Fruit fly (Drosophila melanogaster) whole organism, embryonic: ENCODE results near the gene PIG-B.

Experiments used
- Atf-2 ChIP-seq: fragments of 200-800 bp; sonication (Bioruptor generic); optimal IDR thresholded peaks from 2 replicates; lab custom pipeline; 2016; ENCODE audit warnings: missing biosample characterization, missing genetic modification characterization
- Blimp-1 ChIP-seq: fragments of 200-800 bp; sonication (Bioruptor generic); optimal IDR thresholded peaks from 3 replicates; lab custom pipeline; 2018; ENCODE audit warnings: missing biosample characterization, missing genetic modification characterization, mild to moderate bottlenecking, moderate library complexity, missing genetic modification reagents
- C15 ChIP-seq: fragments of 200-800 bp; sonication (Bioruptor generic); IDR thresholded peaks from 3 replicates; pipeline ENCODE4 v1.3.6; 2022; ENCODE audit warnings: missing biosample characterization, missing genetic modification characterization
- CG10543 ChIP-seq: fragments of 200-800 bp; sonication (Bioruptor generic); optimal IDR thresholded peaks from 3 replicates; lab custom pipeline; 2017; ENCODE audit warnings: missing biosample characterization, mild to moderate bottlenecking, missing genetic modification characterization, moderate library complexity
- CG10979 ChIP-seq: fragments of 200-800 bp; sonication (Bioruptor generic); optimal IDR thresholded peaks from 2 replicates; lab custom pipeline; 2018; ENCODE audit warnings: missing biosample characterization, mild to moderate bottlenecking, missing genetic modification characterization, moderate library complexity
- CG11695 ChIP-seq: fragments of 200-800 bp; sonication (Bioruptor generic); IDR thresholded peaks from 3 replicates; pipeline ENCODE4 v1.3.6; 2022; ENCODE audit warnings: missing biosample characterization, missing genetic modification characterization
- CG12071 ChIP-seq: fragments of 200-800 bp; sonication (Bioruptor generic); optimal IDR thresholded peaks from 3 replicates; lab custom pipeline; 2018; ENCODE audit warnings: missing biosample characterization, mild to moderate bottlenecking, missing genetic modification characterization
- CG12104 ChIP-seq: fragments of 200-800 bp; sonication (Bioruptor generic); optimal IDR thresholded peaks from 3 replicates; lab custom pipeline; 2016; ENCODE audit warnings: missing biosample characterization, missing genetic modification characterization
- CG12155 ChIP-seq: fragments of 200-800 bp; sonication (Bioruptor generic); optimal IDR thresholded peaks from 3 replicates; lab custom pipeline; 2016; ENCODE audit warnings: missing biosample characterization, missing genetic modification characterization
- CG1233 ChIP-seq: fragments of 200-800 bp; sonication (Bioruptor generic); optimal IDR thresholded peaks from 4 replicates; lab custom pipeline; 2018; ENCODE audit warnings: missing biosample characterization, mild to moderate bottlenecking, missing genetic modification characterization
- CG12391 ChIP-seq: fragments of 200-800 bp; sonication (Bioruptor generic); optimal IDR thresholded peaks from 3 replicates; lab custom pipeline; 2018; ENCODE audit warnings: missing biosample characterization, mild to moderate bottlenecking, missing genetic modification characterization, moderate library complexity
- CG14014 ChIP-seq: fragments of 200-800 bp; sonication (Bioruptor generic); IDR thresholded peaks from 2 replicates; pipeline ENCODE4 v1.3.6; 2022; ENCODE audit warnings: missing biosample characterization, missing genetic modification characterization
- CG16779 ChIP-seq: fragments of 200-800 bp; sonication (Bioruptor generic); IDR thresholded peaks from 2 replicates; pipeline ENCODE4 v1.3.6; 2022; ENCODE audit warnings: missing biosample characterization, missing genetic modification characterization
- CG17361 ChIP-seq: fragments of 200-800 bp; sonication (Bioruptor generic); IDR thresholded peaks from 3 replicates; pipeline ENCODE4 v1.3.6; 2022; ENCODE audit warnings: missing biosample characterization, missing genetic modification characterization
- CG17829 ChIP-seq: fragments of 200-800 bp; optimal IDR thresholded peaks from 2 replicates; lab custom pipeline; 2019; ENCODE audit warnings: missing biosample characterization, mild to moderate bottlenecking, missing genetic modification characterization, moderate library complexity
- CG2116 ChIP-seq: fragments of 200-800 bp; sonication (Bioruptor generic); optimal IDR thresholded peaks from 3 replicates; lab custom pipeline; 2018; ENCODE audit warnings: missing biosample characterization, mild to moderate bottlenecking, missing genetic modification characterization
- CG32767 ChIP-seq: fragments of 200-800 bp; sonication (Bioruptor generic); IDR thresholded peaks from 2 replicates; pipeline ENCODE4 v1.3.6; 2022; ENCODE audit warnings: missing biosample characterization, missing genetic modification characterization
- CG3407 ChIP-seq: fragments of 200-800 bp; sonication (Bioruptor generic); optimal IDR thresholded peaks from 2 replicates; lab custom pipeline; 2018; ENCODE audit warnings: missing biosample characterization, mild to moderate bottlenecking, missing genetic modification characterization
- CG34422 ChIP-seq: fragments of 200-800 bp; sonication (Bioruptor generic); IDR thresholded peaks from 3 replicates; pipeline ENCODE4 v1.3.6; 2022; ENCODE audit warnings: missing biosample characterization, missing genetic modification characterization
- CG6813 ChIP-seq: fragments of 200-800 bp; sonication (Bioruptor generic); optimal IDR thresholded peaks from 2 replicates; lab custom pipeline; 2017; ENCODE audit warnings: missing biosample characterization, missing genetic modification characterization, mild to moderate bottlenecking, moderate library complexity, missing genetic modification reagents
- CG8281 ChIP-seq: fragments of 200-800 bp; sonication (Bioruptor generic); optimal IDR thresholded peaks from 2 replicates; lab custom pipeline; 2018; ENCODE audit warnings: missing biosample characterization, mild to moderate bottlenecking, missing genetic modification characterization, moderate library complexity
- CG8388 ChIP-seq: fragments of 200-800 bp; sonication (Bioruptor generic); optimal IDR thresholded peaks from 2 replicates; lab custom pipeline; 2019; ENCODE audit warnings: missing biosample characterization, mild to moderate bottlenecking, missing genetic modification characterization, moderate library complexity
- CG8765 ChIP-seq: fragments of 200-800 bp; sonication (Bioruptor generic); IDR thresholded peaks from 2 replicates; pipeline ENCODE4 v1.3.6; 2022; ENCODE audit warnings: missing biosample characterization, missing genetic modification characterization
- Chrac-16 ChIP-seq: fragments of 200-800 bp; sonication (Bioruptor generic); optimal IDR thresholded peaks from 3 replicates; lab custom pipeline; 2016; ENCODE audit warnings: missing biosample characterization, missing genetic modification characterization
- Dbx ChIP-seq: fragments of 200-800 bp; sonication (Bioruptor generic); IDR thresholded peaks from 3 replicates; pipeline ENCODE4 v1.3.6; 2022; ENCODE audit warnings: missing biosample characterization, missing genetic modification characterization
- Dek ChIP-seq: fragments of 200-800 bp; sonication (Bioruptor generic); optimal IDR thresholded peaks from 3 replicates; lab custom pipeline; 2019; ENCODE audit warnings: missing biosample characterization, mild to moderate bottlenecking, missing genetic modification characterization, moderate library complexity
- GATAe ChIP-seq: fragments of 200-800 bp; sonication (Bioruptor generic); conservative IDR thresholded peaks from 2 replicates; pipeline ENCODE4 v1.3.6; 2022; ENCODE audit warnings: missing biosample characterization, missing genetic modification characterization
- Hand ChIP-seq: fragments of 200-800 bp; sonication (Bioruptor generic); optimal IDR thresholded peaks from 2 replicates; lab custom pipeline; 2017; ENCODE audit warnings: mild to moderate bottlenecking, missing biosample characterization, missing genetic modification reagents, missing genetic modification characterization
- MTF-1 ChIP-seq: fragments of 200-800 bp; sonication (Bioruptor generic); optimal IDR thresholded peaks from 2 replicates; lab custom pipeline; 2018; ENCODE audit warnings: missing biosample characterization, mild to moderate bottlenecking, missing genetic modification characterization, borderline replicate concordance
- Med ChIP-seq: fragments of 200-800 bp; sonication (Bioruptor generic); peaks from one replicate; lab custom pipeline; 2016; ENCODE audit warnings: missing biosample characterization, missing genetic modification characterization, mild to moderate bottlenecking, inconsistent platforms, moderate library complexity
- Poxn ChIP-seq: fragments of 200-800 bp; sonication (Bioruptor generic); IDR thresholded peaks from 2 replicates; pipeline ENCODE4 v1.3.6; 2022; ENCODE audit warnings: missing biosample characterization, missing genetic modification characterization
- Ravus ChIP-seq: fragments of 200-800 bp; sonication (Bioruptor generic); IDR thresholded peaks from 2 replicates; pipeline ENCODE4 v1.3.6; 2022; ENCODE audit warnings: missing biosample characterization, missing genetic modification characterization
- ab ChIP-seq: fragments of 200-800 bp; sonication (Bioruptor generic); optimal IDR thresholded peaks from 2 replicates; lab custom pipeline; 2016; ENCODE audit warnings: missing biosample characterization, missing genetic modification characterization
- abd-A ChIP-seq: fragments of 200-800 bp; sonication (Bioruptor generic); optimal IDR thresholded peaks from 3 replicates; lab custom pipeline; 2019; ENCODE audit warnings: missing biosample characterization, mild to moderate bottlenecking, missing genetic modification characterization, moderate library complexity
- aop ChIP-seq: fragments of 200-800 bp; sonication (Bioruptor generic); IDR thresholded peaks from 2 replicates; pipeline ENCODE4 v1.3.6; 2022; ENCODE audit warnings: missing biosample characterization, missing genetic modification characterization
- dpn ChIP-seq, 2 experiments: fragments of 200-800 bp; sonication (Bioruptor generic); optimal IDR thresholded peaks; 3 replicates each; lab custom pipeline; 2016; ENCODE audit warnings: missing biosample characterization in 2 of 2, missing genetic modification characterization in 2 of 2
- fd102C ChIP-seq: fragments of 200-800 bp; sonication (Bioruptor generic); optimal IDR thresholded peaks from 2 replicates; lab custom pipeline; 2018; ENCODE audit warnings: missing biosample characterization, mild to moderate bottlenecking, missing genetic modification characterization, moderate library complexity
- grau ChIP-seq: fragments of 200-800 bp; optimal IDR thresholded peaks from 3 replicates; lab custom pipeline; 2019; ENCODE audit warnings: missing biosample characterization, mild to moderate bottlenecking, missing genetic modification characterization, moderate library complexity
- h ChIP-seq: fragments of >200 bp; optimal IDR thresholded peaks from 2 replicates; lab custom pipeline; 2017
- hkb ChIP-seq, 2 experiments: fragments of 200-800 bp in 1 of 2; fragments of >200 bp in 1 of 2; sonication (Bioruptor generic) in 1 of 2; IDR thresholded peaks in 1 of 2; optimal IDR thresholded peaks in 1 of 2; 2 replicates each; pipeline versions ENCODE4 v1.3.6 to Lab custom; 2017 to 2022; ENCODE audit warnings: missing biosample characterization in 1 of 2, missing genetic modification characterization in 1 of 2
- kni ChIP-seq: fragments of 200-800 bp; sonication (Bioruptor generic); optimal IDR thresholded peaks from 3 replicates; lab custom pipeline; 2017; ENCODE audit warnings: mild to moderate bottlenecking, missing biosample characterization, missing genetic modification reagents, missing genetic modification characterization
- lbe ChIP-seq: fragments of 200-800 bp; sonication (Bioruptor generic); optimal IDR thresholded peaks from 2 replicates; lab custom pipeline; 2016; ENCODE audit warnings: missing biosample characterization, mild to moderate bottlenecking, missing genetic modification characterization
- lmd ChIP-seq: fragments of 200-800 bp; sonication (Bioruptor generic); IDR thresholded peaks from 2 replicates; pipeline ENCODE4 v1.3.6; 2022; ENCODE audit warnings: missing biosample characterization, missing genetic modification characterization
- nau ChIP-seq: fragments of 200-800 bp; sonication (Bioruptor generic); optimal IDR thresholded peaks from 3 replicates; lab custom pipeline; 2017; ENCODE audit warnings: missing biosample characterization, mild to moderate bottlenecking, missing genetic modification characterization, missing genetic modification reagents
- odd ChIP-seq: fragments of 200-800 bp; sonication (Bioruptor generic); optimal IDR thresholded peaks from 2 replicates; lab custom pipeline; 2017; ENCODE audit warnings: missing biosample characterization, mild to moderate bottlenecking, missing genetic modification characterization
- pho ChIP-seq: fragments of 200-800 bp; sonication (Bioruptor generic); optimal IDR thresholded peaks from 2 replicates; lab custom pipeline; 2016; ENCODE audit warnings: missing biosample characterization, missing genetic modification characterization
- seq ChIP-seq: fragments of 200-800 bp; sonication (Bioruptor generic); IDR thresholded peaks from 2 replicates; pipeline ENCODE4 v1.3.6; 2022; ENCODE audit warnings: missing biosample characterization, missing genetic modification characterization
- tgo ChIP-seq: fragments of 200-800 bp; sonication (Bioruptor generic); IDR thresholded peaks from 3 replicates; pipeline ENCODE4 v1.3.6; 2022; ENCODE audit warnings: missing biosample characterization, missing genetic modification characterization
- tna ChIP-seq: fragments of 200-800 bp; sonication (Bioruptor generic); IDR thresholded peaks from 2 replicates; pipeline ENCODE4 v1.3.6; 2022; ENCODE audit warnings: missing biosample characterization, missing genetic modification characterization; ENCODE audit not compliant: partially characterized antibody
- wdn ChIP-seq: fragments of 200-800 bp; sonication (Bioruptor generic); IDR thresholded peaks from 2 replicates; pipeline ENCODE4 v1.3.6; 2022; ENCODE audit warnings: missing biosample characterization, missing genetic modification characterization

The PIG-B gene

dm6 chr3L:3771406-3771935, 39.6 kb upstream of the PIG-B start (continued):
- TF ChIP-seq lbe (peak; percentile 25), Atf-2 (GFP tag; lab: Kevin White, UChicago) (no peak), CG12071 (GFP tag; lab: Kevin White, UChicago) (peak; percentile 14), CG17361 (GFP tag; lab: Robert Waterston, UW) (peak; percentile 46; the same call in 2 of the 3 replicates), CG17829 (tag; lab: Kevin White, UChicago) (peak; percentile 66), h (lab: Kevin White, UChicago) (no peak), pho (GFP tag; lab: Kevin White, UChicago) (no peak), grau (peak; percentile 98), wdn (GFP tag; lab: Robert Waterston, UW) (peak; percentile 67), kni (GFP tag; lab: Kevin White, UChicago) (no peak), CG32767 (GFP tag; lab: Robert Waterston, UW) (peak; percentile 75), CG11695 (peak; percentile 86), CG12155 (GFP tag; lab: Kevin White, UChicago) (peak; percentile 79), fd102C (GFP tag; lab: Kevin White, UChicago) (no peak), CG10979 (peak; percentile 25), Chrac-16 (peak; percentile 57), dpn (GFP tag; optimal IDR thresholded peaks at IDR 0.05; lab: Kevin White, UChicago) (peak in 1 of 2 experiments; percentile 69), lmd (GFP tag; lab: Robert Waterston, UW) (peak; percentile 87), CG14014 (GFP tag; lab: Robert Waterston, UW) (peak; percentile 92), CG8765 (GFP tag; lab: Robert Waterston, UW) (no peak; the same call in 1 of the 2 replicates), CG2116 (GFP tag; lab: Kevin White, UChicago) (peak; percentile 34), tgo (GFP tag; lab: Robert Waterston, UW) (peak; percentile 88), aop (no peak), seq (GFP tag; lab: Robert Waterston, UW) (peak; percentile 75), Med (GFP tag; lab: Kevin White, UChicago) (peak; percentile 83), CG34422 (GFP tag; lab: Robert Waterston, UW) (peak; percentile 81; the same call in 2 of the 3 replicates), Dek (tag; lab: Kevin White, UChicago) (peak; percentile 82), CG16779 (GFP tag; lab: Robert Waterston, UW) (peak; percentile 49; the same call in 1 of the 2 replicates), abd-A (tag; lab: Kevin White, UChicago) (no peak), CG8388 (peak; percentile 61), GATAe (GFP tag; lab: Robert Waterston, UW) (peak; percentile 27; the same call in 1 of the 2 replicates), odd (GFP tag; lab: Kevin White, UChicago) (peak; percentile 65), CG12104 (peak; percentile 27), CG3407 (GFP tag; lab: Kevin White, UChicago) (no peak), Blimp-1 (GFP tag; lab: Kevin White, UChicago) (peak; percentile 48), C15 (GFP tag; lab: Robert Waterston, UW) (peak; percentile 75; the same call in 2 of the 3 replicates), CG12391 (tag; lab: Kevin White, UChicago) (peak; percentile 76), Ravus (GFP tag; lab: Robert Waterston, UW) (peak; percentile 64), nau (GFP tag; lab: Kevin White, UChicago) (peak; percentile 35), MTF-1 (no peak), hkb (optimal IDR thresholded peaks at IDR 0.05; lab: Kevin White, UChicago) (no peak), hkb (GFP tag; IDR thresholded peaks at IDR 0.05; lab: Robert Waterston, UW) (peak; percentile 92), CG1233 (GFP tag; lab: Kevin White, UChicago) (peak; percentile 45), CG8281 (tag; lab: Kevin White, UChicago) (peak; percentile 25), tna (GFP tag; lab: Robert Waterston, UW) (no peak), CG10543 (GFP tag; lab: Kevin White, UChicago) (peak; percentile 65), Hand (GFP tag; lab: Kevin White, UChicago) (peak; percentile 76), Poxn (GFP tag; lab: Robert Waterston, UW) (peak; percentile 36; the same call in 1 of the 2 replicates), ab (GFP tag; lab: Kevin White, UChicago) (no peak), CG6813 (peak; percentile 68), Dbx (GFP tag; lab: Robert Waterston, UW) (peak; percentile 93)
